Fruit fly (Drosophila melanogaster): Measurements from ENCODE around the gene rdgC.

The rdgC gene

DNA sequence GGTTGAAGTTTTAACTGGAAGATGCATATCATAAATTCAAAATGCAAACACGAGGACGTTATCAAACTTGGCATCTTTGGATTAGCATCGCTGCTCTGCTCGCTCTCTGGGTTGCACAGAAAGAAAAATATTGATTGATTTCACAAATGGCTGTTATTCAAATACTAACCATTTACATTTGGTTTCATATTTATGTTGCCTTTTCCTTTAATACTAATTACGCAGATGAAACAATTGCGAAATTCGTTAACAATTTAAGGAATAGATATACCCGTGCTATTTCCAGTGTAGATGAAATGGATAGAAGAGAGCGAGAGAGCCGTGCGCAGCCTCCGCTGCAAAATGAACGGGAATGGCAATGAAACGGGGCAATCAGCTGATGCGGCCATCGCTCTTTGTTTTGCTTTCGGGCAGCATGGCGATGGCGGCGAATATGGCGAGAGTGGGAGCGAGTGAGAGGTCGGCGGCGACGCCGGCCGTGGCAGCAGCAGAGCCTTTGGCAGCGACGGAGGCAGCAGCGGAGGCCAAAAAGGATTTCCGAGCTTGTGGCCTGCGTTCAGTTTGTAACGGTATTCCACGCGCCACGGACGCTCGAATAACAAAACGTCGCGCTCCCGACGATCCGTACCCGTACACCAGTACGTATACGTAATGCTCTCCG is at the start of gene rdgC (continued):
- peak; percentile 87 for TF ChIP-seq cato (GFP tag; optimal IDR thresholded peaks at IDR 0.05; ENCODE audit: borderline replicate concordance)
- peak; percentile 91 for TF ChIP-seq CG11093 (GFP tag; IDR thresholded peaks at IDR 0.05)
- TF ChIP-seq CG4424 (GFP tag; optimal IDR thresholded peaks at IDR 0.05): peak; percentile 94
- TF ChIP-seq CG8478 (optimal IDR thresholded peaks at IDR 0.05): no peak
- TF ChIP-seq kah (GFP tag; optimal IDR thresholded peaks at IDR 0.05): peak; percentile 87
- TF ChIP-seq ttk (GFP tag; IDR thresholded peaks at IDR 0.05): peak; percentile 97
- TF ChIP-seq hth (optimal IDR thresholded peaks at IDR 0.05): no peak
- peak; percentile 97 for TF ChIP-seq CG32532 (GFP tag; IDR thresholded peaks at IDR 0.05)
- TF ChIP-seq nom (GFP tag; optimal IDR thresholded peaks at IDR 0.05): no peak
- peak; percentile 91 for TF ChIP-seq chn (GFP tag; optimal IDR thresholded peaks at IDR 0.05)
- TF ChIP-seq repo (GFP tag; optimal IDR thresholded peaks at IDR 0.05): peak; percentile 95
- TF ChIP-seq CG13296 (GFP tag; optimal IDR thresholded peaks at IDR 0.05): peak; percentile 93
- peak; percentile 85 for TF ChIP-seq CG3407 (GFP tag; optimal IDR thresholded peaks at IDR 0.05)
- TF ChIP-seq oc (tag; optimal IDR thresholded peaks at IDR 0.05): peak; percentile 95
- TF ChIP-seq slbo (GFP tag; IDR thresholded peaks at IDR 0.05): peak; percentile 97
- peak; percentile 36 for TF ChIP-seq dmrt11E (tag; optimal IDR thresholded peaks at IDR 0.05)
- TF ChIP-seq bbx (GFP tag; IDR thresholded peaks at IDR 0.05; ENCODE audit: partially characterized antibody): no peak
- no peak for TF ChIP-seq inv (GFP tag; IDR thresholded peaks at IDR 0.05; ENCODE audit: partially characterized antibody)
- peak; percentile 93 for TF ChIP-seq D19A (tag; optimal IDR thresholded peaks at IDR 0.05)
- peak; percentile 97 for TF ChIP-seq CG2120 (GFP tag; optimal IDR thresholded peaks at IDR 0.05)
- peak; percentile 96 for TF ChIP-seq NfI (GFP tag; optimal IDR thresholded peaks at IDR 0.05)
- TF ChIP-seq H2.0 (GFP tag; IDR thresholded peaks at IDR 0.05): peak; percentile 94
- TF ChIP-seq tll (GFP tag; optimal IDR thresholded peaks at IDR 0.05): no peak
- peak; percentile 81 for TF ChIP-seq Deaf1 (tag; optimal IDR thresholded peaks at IDR 0.05)
- peak; percentile 95 for TF ChIP-seq CG34422 (GFP tag; IDR thresholded peaks at IDR 0.05)
- peak; percentile 96 for TF ChIP-seq Hmr (GFP tag; optimal IDR thresholded peaks at IDR 0.05)
- peak; percentile 70 for TF ChIP-seq Lhr (GFP tag; optimal IDR thresholded peaks at IDR 0.05)
- TF ChIP-seq wek (GFP tag; optimal IDR thresholded peaks at IDR 0.05): peak; percentile 89
- peak; percentile 85 for TF ChIP-seq CG17802 (tag; optimal IDR thresholded peaks at IDR 0.05)
- TF ChIP-seq gce (GFP tag; IDR thresholded peaks at IDR 0.05): peak; percentile 96
- TF ChIP-seq ERR (GFP tag; optimal IDR thresholded peaks at IDR 0.05): peak; percentile 94
- peak; percentile 94 for TF ChIP-seq nmo (GFP tag; optimal IDR thresholded peaks at IDR 0.05)
- peak; percentile 94 for TF ChIP-seq NK7.1 (GFP tag; optimal IDR thresholded peaks at IDR 0.05)
- peak; percentile 96 for TF ChIP-seq gro (GFP tag; optimal IDR thresholded peaks at IDR 0.05)
- TF ChIP-seq HLH4C (GFP tag; IDR thresholded peaks at IDR 0.05; ENCODE audit: partially characterized antibody): no peak
- peak; percentile 97 for TF ChIP-seq Fer3 (tag; optimal IDR thresholded peaks at IDR 0.05)
- TF ChIP-seq pb (GFP tag; optimal IDR thresholded peaks at IDR 0.05): peak; percentile 94
- peak; percentile 95 for TF ChIP-seq CG4820 (GFP tag; optimal IDR thresholded peaks at IDR 0.05)
- no peak for TF ChIP-seq CG33557 (GFP tag; optimal IDR thresholded peaks at IDR 0.05)
- peak; percentile 94 for TF ChIP-seq ems (GFP tag; optimal IDR thresholded peaks at IDR 0.05)
- no peak for TF ChIP-seq Lpt (GFP tag; optimal IDR thresholded peaks at IDR 0.05)
- peak; percentile 93 for TF ChIP-seq CG5953 (GFP tag; IDR thresholded peaks at IDR 0.05)
- no peak; the same call in 1 of the 2 replicates for TF ChIP-seq dan (GFP tag; IDR thresholded peaks at IDR 0.05)
- peak; percentile 89 for TF ChIP-seq odd (GFP tag; optimal IDR thresholded peaks at IDR 0.05)
- TF ChIP-seq amos (GFP tag; IDR thresholded peaks at IDR 0.05; ENCODE audit: partially characterized antibody): 0 out of 2 replicates have a peak, but pooled peaks have one; percentile 17
- TF ChIP-seq gcm (GFP tag; optimal IDR thresholded peaks at IDR 0.05): peak; percentile 93
- TF ChIP-seq Ets97D (GFP tag; optimal IDR thresholded peaks at IDR 0.05): peak; percentile 77
- peak; percentile 76 for TF ChIP-seq da (GFP tag; optimal IDR thresholded peaks at IDR 0.05)
- TF ChIP-seq dimm (GFP tag; IDR thresholded peaks at IDR 0.05): peak; percentile 77
- TF ChIP-seq CG17328 (GFP tag; IDR thresholded peaks at IDR 0.05): peak; percentile 96

All from whole organism, embryonic.